Fruit fly (Drosophila melanogaster) whole organism, prepupa: ENCODE measurements around the gene CG2663.

ENCODE experiments used
- CG10631 ChIP-seq: fragments of 200-800 bp; sonication (Bioruptor generic); optimal IDR thresholded peaks from 2 replicates; lab custom pipeline; 2016; ENCODE audit warnings: missing biosample characterization, missing genetic modification characterization
- CG11762 ChIP-seq: fragments of 200-800 bp; sonication (Bioruptor generic); optimal IDR thresholded peaks from 3 replicates; lab custom pipeline; 2016; ENCODE audit warnings: missing biosample characterization, missing genetic modification characterization; ENCODE audit not compliant: insufficient read depth
- CG11902 ChIP-seq: fragments of 200-800 bp; sonication (Bioruptor generic); optimal IDR thresholded peaks from 3 replicates; lab custom pipeline; 2016; ENCODE audit warnings: missing biosample characterization, missing genetic modification characterization
- CG15336 ChIP-seq: fragments of 200-800 bp; sonication (Bioruptor generic); IDR thresholded peaks from 2 replicates; pipeline ENCODE4 v1.3.6; 2022; ENCODE audit warnings: missing biosample characterization, missing genetic modification characterization
- CG1621 ChIP-seq: fragments of 200-800 bp; sonication (Bioruptor generic); optimal IDR thresholded peaks from 3 replicates; lab custom pipeline; 2018; ENCODE audit warnings: missing biosample characterization, mild to moderate bottlenecking, missing genetic modification characterization
- CG32006 ChIP-seq: fragments of 200-800 bp; sonication (Bioruptor generic); optimal IDR thresholded peaks from 3 replicates; lab custom pipeline; 2017; ENCODE audit warnings: missing biosample characterization, mild to moderate bottlenecking, missing genetic modification characterization
- CG34406 ChIP-seq: fragments of 200-800 bp; sonication (Bioruptor generic); optimal IDR thresholded peaks from 3 replicates; lab custom pipeline; 2016; ENCODE audit warnings: missing biosample characterization, missing genetic modification characterization
- CG3919 ChIP-seq: fragments of 200-800 bp; sonication (Bioruptor generic); optimal IDR thresholded peaks from 3 replicates; lab custom pipeline; 2016; ENCODE audit warnings: missing biosample characterization, missing genetic modification characterization
- CG4318 ChIP-seq: fragments of 200-800 bp; sonication (Bioruptor generic); optimal IDR thresholded peaks from 3 replicates; lab custom pipeline; 2017; ENCODE audit warnings: missing biosample characterization, mild to moderate bottlenecking, missing genetic modification characterization
- CG6163 ChIP-seq: fragments of 200-800 bp; sonication (Bioruptor generic); IDR thresholded peaks from 3 replicates; pipeline ENCODE4 v1.3.6; 2022; ENCODE audit warnings: missing biosample characterization, missing genetic modification characterization
- CG6276 ChIP-seq: fragments of 200-800 bp; sonication (Bioruptor generic); optimal IDR thresholded peaks from 2 replicates; lab custom pipeline; 2017; ENCODE audit warnings: missing biosample characterization, mild to moderate bottlenecking, missing genetic modification characterization
- CG6792 ChIP-seq: fragments of 200-800 bp; sonication (Bioruptor generic); optimal IDR thresholded peaks from 3 replicates; lab custom pipeline; 2016; ENCODE audit warnings: missing biosample characterization, missing genetic modification characterization
- CG6808 ChIP-seq: fragments of 200-800 bp; sonication (Bioruptor generic); optimal IDR thresholded peaks from 3 replicates; lab custom pipeline; 2017; ENCODE audit warnings: missing biosample characterization, missing genetic modification characterization, mild to moderate bottlenecking, moderate library complexity, missing genetic modification reagents
- CG6854 ChIP-seq: fragments of 200-800 bp; sonication (Bioruptor generic); optimal IDR thresholded peaks from 2 replicates; lab custom pipeline; 2017; ENCODE audit warnings: missing biosample characterization, mild to moderate bottlenecking, missing genetic modification characterization
- CG7368 ChIP-seq: fragments of 200-800 bp; sonication (Bioruptor generic); optimal IDR thresholded peaks from 3 replicates; lab custom pipeline; 2016; ENCODE audit warnings: missing biosample characterization, missing genetic modification characterization
- CG8319 ChIP-seq: fragments of 200-800 bp; sonication (Bioruptor generic); optimal IDR thresholded peaks from 3 replicates; lab custom pipeline; 2016; ENCODE audit warnings: missing biosample characterization, missing genetic modification characterization
- CG8632 ChIP-seq: fragments of 200-800 bp; sonication (Bioruptor generic); optimal IDR thresholded peaks from 3 replicates; lab custom pipeline; 2016; ENCODE audit warnings: missing biosample characterization, missing genetic modification characterization
- CG9139 ChIP-seq: fragments of 200-800 bp; sonication (Bioruptor generic); optimal IDR thresholded peaks from 3 replicates; lab custom pipeline; 2017; ENCODE audit warnings: missing biosample characterization, mild to moderate bottlenecking, missing genetic modification characterization
- Eip75B ChIP-seq: fragments of 200-800 bp; sonication (Bioruptor generic); optimal IDR thresholded peaks from 3 replicates; lab custom pipeline; 2016; ENCODE audit warnings: missing biosample characterization, missing genetic modification characterization
- Eip78C ChIP-seq: fragments of 200-800 bp; sonication (Bioruptor generic); peaks from one replicate; lab custom pipeline; 2016; ENCODE audit warnings: missing biosample characterization, missing genetic modification characterization
- Gug ChIP-seq: fragments of 200-800 bp; sonication (Bioruptor generic); IDR thresholded peaks from 2 replicates; pipeline ENCODE4 v1.3.6; 2022; ENCODE audit warnings: missing biosample characterization, missing genetic modification characterization
- Hr38 ChIP-seq: sonication (Bioruptor generic); optimal IDR thresholded peaks from 2 replicates; lab custom pipeline; 2016; ENCODE audit warnings: missing biosample characterization, missing genetic modification characterization
- Hr4 ChIP-seq: fragments of 200-800 bp; sonication (Bioruptor generic); optimal IDR thresholded peaks from 3 replicates; lab custom pipeline; 2016; ENCODE audit warnings: missing biosample characterization, missing genetic modification characterization
- Lpt ChIP-seq: fragments of 200-800 bp; sonication (Bioruptor generic); optimal IDR thresholded peaks from 3 replicates; lab custom pipeline; 2016; ENCODE audit warnings: missing biosample characterization, missing genetic modification characterization
- Met ChIP-seq: fragments of 200-800 bp; sonication (Bioruptor generic); optimal IDR thresholded peaks from 3 replicates; lab custom pipeline; 2016; ENCODE audit warnings: missing biosample characterization, missing genetic modification characterization
- Smox ChIP-seq: fragments of 200-800 bp; sonication (Bioruptor generic); optimal IDR thresholded peaks from 3 replicates; lab custom pipeline; 2016; ENCODE audit warnings: missing biosample characterization, missing genetic modification characterization
- Sox102F ChIP-seq: fragments of 200-800 bp; sonication (Bioruptor generic); optimal IDR thresholded peaks from 2 replicates; lab custom pipeline; 2016; ENCODE audit warnings: missing biosample characterization, mild to moderate bottlenecking, missing genetic modification characterization
- Sox14 ChIP-seq: fragments of 200-800 bp; sonication (Bioruptor generic); optimal IDR thresholded peaks from 3 replicates; lab custom pipeline; 2016; ENCODE audit warnings: missing biosample characterization, missing genetic modification characterization
- Sox15 ChIP-seq: fragments of 200-800 bp; sonication (Bioruptor generic); optimal IDR thresholded peaks from 3 replicates; lab custom pipeline; 2016; ENCODE audit warnings: missing biosample characterization, missing genetic modification characterization
- achi ChIP-seq: fragments of 200-800 bp; sonication (Bioruptor generic); optimal IDR thresholded peaks from 3 replicates; lab custom pipeline; 2016; ENCODE audit warnings: missing biosample characterization, missing genetic modification characterization
- cyc ChIP-seq: fragments of 200-800 bp; sonication (Bioruptor generic); optimal IDR thresholded peaks from 3 replicates; lab custom pipeline; 2016; ENCODE audit warnings: missing biosample characterization, missing genetic modification characterization
- dac ChIP-seq: fragments of 200-800 bp; sonication (Bioruptor generic); optimal IDR thresholded peaks from 2 replicates; lab custom pipeline; 2017; ENCODE audit warnings: missing biosample characterization, mild to moderate bottlenecking, missing genetic modification characterization
- dsx ChIP-seq: fragments of 200-800 bp; optimal IDR thresholded peaks from 3 replicates; lab custom pipeline; 2019; ENCODE audit warnings: missing biosample characterization, mild to moderate bottlenecking, missing genetic modification characterization, moderate library complexity; ENCODE audit not compliant: poor library complexity, severe bottlenecking
- eg ChIP-seq: fragments of 200-800 bp; sonication (Bioruptor generic); IDR thresholded peaks from 3 replicates; pipeline ENCODE4 v1.3.6; 2022; ENCODE audit warnings: missing biosample characterization, missing genetic modification characterization
- esn ChIP-seq: fragments of 200-800 bp; sonication (Bioruptor generic); optimal IDR thresholded peaks from 2 replicates; lab custom pipeline; 2016; ENCODE audit warnings: missing biosample characterization, mild to moderate bottlenecking, missing genetic modification characterization, moderate library complexity
- fd85E ChIP-seq: fragments of 200-800 bp; sonication (Bioruptor generic); optimal IDR thresholded peaks from 3 replicates; lab custom pipeline; 2016; ENCODE audit warnings: missing biosample characterization, missing genetic modification characterization
- fkh ChIP-seq: fragments of 200-800 bp; sonication (Bioruptor generic); optimal IDR thresholded peaks from 3 replicates; lab custom pipeline; 2017; ENCODE audit warnings: missing biosample characterization, mild to moderate bottlenecking, missing genetic modification characterization, moderate library complexity
- lz ChIP-seq: fragments of 200-800 bp; sonication (Bioruptor generic); optimal IDR thresholded peaks from 3 replicates; lab custom pipeline; 2016; ENCODE audit warnings: missing biosample characterization, missing genetic modification characterization
- salr ChIP-seq, 2 experiments: fragments of 200-800 bp; sonication (Bioruptor generic); optimal IDR thresholded peaks; 3 replicates each; lab custom pipeline; 2016 to 2018; ENCODE audit warnings: missing biosample characterization in 2 of 2, missing genetic modification characterization in 2 of 2, mild to moderate bottlenecking in 1 of 2
- spab ChIP-seq: fragments of 200-800 bp; sonication (Bioruptor generic); optimal IDR thresholded peaks from 2 replicates; lab custom pipeline; 2017; ENCODE audit warnings: missing biosample characterization, mild to moderate bottlenecking, missing genetic modification characterization, missing genetic modification reagents
- topi ChIP-seq: fragments of 200-800 bp; sonication (Bioruptor generic); optimal IDR thresholded peaks from 3 replicates; lab custom pipeline; 2016; ENCODE audit warnings: missing biosample characterization, missing genetic modification characterization
- vri ChIP-seq: fragments of 200-800 bp; sonication (Bioruptor generic); optimal IDR thresholded peaks from 3 replicates; lab custom pipeline; 2016; ENCODE audit warnings: missing biosample characterization, mild to moderate bottlenecking, missing genetic modification characterization

CG2663 gene

dm6 chr3R:5361681-5362319 lies 42.1 kb downstream of the CG2663 start (continued):
- peak; percentile 79 for TF ChIP-seq CG8632 (GFP tag; lab: Kevin White, UChicago)
- peak; percentile 84 for TF ChIP-seq CG34406 (GFP tag; lab: Kevin White, UChicago)
- TF ChIP-seq Eip78C (GFP tag; lab: Kevin White, UChicago) = peak; percentile 97
- peak; percentile 78 for TF ChIP-seq Sox15
- TF ChIP-seq CG32006 (GFP tag; lab: Kevin White, UChicago) = peak; percentile 94
- TF ChIP-seq Sox14 = peak; percentile 95
- TF ChIP-seq CG4318 = peak; percentile 86
- TF ChIP-seq CG9139 (GFP tag; lab: Kevin White, UChicago) = peak; percentile 78
- peak; percentile 95 for TF ChIP-seq eg

dm6 chr3R:5357935-5358414 lies 46.0 kb downstream of the CG2663 start, which contains the start of gene Prosbeta7:
Gene Prosbeta7, minus strand, starts transcription at chr3R:5358364.
- TF ChIP-seq Sox14 (peak; percentile 27), CG1621 (tag; lab: Kevin White, UChicago) (peak; percentile 45), CG11902 (GFP tag; lab: Kevin White, UChicago) (no peak), spab (GFP tag; lab: Kevin White, UChicago) (no peak), Eip78C (GFP tag; lab: Kevin White, UChicago) (peak; percentile 27), CG6163 (0 out of 3 replicates have a peak, but pooled peaks have one; percentile 6), CG6854 (GFP tag; lab: Kevin White, UChicago) (peak; percentile 55)

- no peak for TF ChIP-seq CG10631 (GFP tag; lab: Kevin White, UChicago)
- TF ChIP-seq dac (GFP tag; lab: Kevin White, UChicago) = no peak
- TF ChIP-seq fd85E (GFP tag; lab: Kevin White, UChicago) = no peak
- TF ChIP-seq Eip75B (GFP tag; lab: Kevin White, UChicago) = no peak
- TF ChIP-seq CG6276 (GFP tag; lab: Kevin White, UChicago) = no peak
- TF ChIP-seq Smox (GFP tag; lab: Kevin White, UChicago) = no peak
These were observed 48.8 kb downstream of the CG2663 start for dm6 chr3R:5355135-5355493.

dm6 chr3R:5354373-5355134 lies 49.4 kb downstream of the CG2663 start, which contains the start of the genes CG11999 and CG1161:
Gene CG11999, minus strand, starts transcription at chr3R:5354747.
Gene CG1161, plus strand, starts transcription at chr3R:5355092.
- no peak for TF ChIP-seq CG9139 (GFP tag; lab: Kevin White, UChicago)
- peak; percentile 44 for TF ChIP-seq Sox14
- peak; percentile 55 for TF ChIP-seq Eip78C (GFP tag; lab: Kevin White, UChicago)
- no peak for TF ChIP-seq CG6792 (GFP tag; lab: Kevin White, UChicago)
- TF ChIP-seq Lpt = no peak
- TF ChIP-seq CG6808 (GFP tag; lab: Kevin White, UChicago) = no peak
- no peak for TF ChIP-seq CG6163
- TF ChIP-seq salr (GFP tag; optimal IDR thresholded peaks at IDR 0.05; lab: Kevin White, UChicago) = no peak
- TF ChIP-seq CG32006 (GFP tag; lab: Kevin White, UChicago) = no peak
- no peak for TF ChIP-seq vri (GFP tag; lab: Kevin White, UChicago)
- TF ChIP-seq Hr38 = no peak
- no peak for TF ChIP-seq dac (GFP tag; lab: Kevin White, UChicago)
- peak; percentile 24 for TF ChIP-seq topi (GFP tag; lab: Kevin White, UChicago)
- TF ChIP-seq Eip75B (GFP tag; lab: Kevin White, UChicago) = peak; percentile 34
- TF ChIP-seq lz (GFP tag; lab: Kevin White, UChicago) = peak; percentile 13
- TF ChIP-seq eg = no peak
- TF ChIP-seq Sox102F (GFP tag; lab: Kevin White, UChicago) = no peak
- TF ChIP-seq esn (GFP tag; lab: Kevin White, UChicago) = peak; percentile 34
- TF ChIP-seq CG15336 (GFP tag; lab: Robert Waterston, UW) = no peak
- TF ChIP-seq fkh = peak; percentile 16
- TF ChIP-seq CG34406 (GFP tag; lab: Kevin White, UChicago) = no peak
- no peak for TF ChIP-seq Hr4 (GFP tag; lab: Kevin White, UChicago)
- no peak for TF ChIP-seq CG3919 (GFP tag; lab: Kevin White, UChicago)
- TF ChIP-seq dsx (GFP tag; lab: Kevin White, UChicago) = peak; percentile 41
- no peak for TF ChIP-seq CG8632 (GFP tag; lab: Kevin White, UChicago)
- peak; percentile 33 for TF ChIP-seq Met (GFP tag; lab: Kevin White, UChicago)
- no peak for TF ChIP-seq CG8319 (GFP tag; lab: Kevin White, UChicago)
- TF ChIP-seq CG11762 (GFP tag; lab: Kevin White, UChicago) = no peak
- no peak for TF ChIP-seq achi
- TF ChIP-seq cyc (GFP tag; lab: Kevin White, UChicago) = no peak
- no peak for TF ChIP-seq Gug (GFP tag; lab: Robert Waterston, UW)
- TF ChIP-seq CG7368 (GFP tag; lab: Kevin White, UChicago) = no peak
